Worm (Caenorhabditis elegans) whole organism, L4 larva: ENCODE measurements around the gene ttr-28.
A peak's percentile ranks its signal among the peaks of the same experiment; 100 is the strongest.

ENCODE experiments used
- F37D6.2 ChIP-seq: sonication (generic microtip); optimal IDR thresholded peaks from 2 replicates; lab custom pipeline; 2016; ENCODE audit warnings: mild to moderate bottlenecking, missing genetic modification characterization, missing compliant biosample characterization
- ZK337.2 ChIP-seq: fragments of 200-800 bp; sonication (Bioruptor generic); IDR thresholded peaks from 2 replicates; pipeline ENCODE4 v1.3.6; 2022; ENCODE audit warnings: missing genetic modification reagents, missing genetic modification characterization, missing compliant biosample characterization
- daf-8 ChIP-seq: fragments of 200-800 bp; sonication (Bioruptor generic); IDR thresholded peaks from 2 replicates; pipeline ENCODE4 v1.3.6; 2022; ENCODE audit warnings: missing genetic modification characterization, missing compliant biosample characterization
- fkh-10 ChIP-seq: fragments of 150-350 bp; optimal IDR thresholded peaks from 2 replicates; lab custom pipeline; 2014; ENCODE audit warnings: missing biosample characterization, missing genetic modification reagents, missing genetic modification characterization
- lin-39 ChIP-seq: fragments of 150-350 bp; optimal IDR thresholded peaks from 2 replicates; lab custom pipeline; 2014; ENCODE audit warnings: missing biosample characterization, missing genetic modification reagents, missing genetic modification characterization
- mdl-1 ChIP-seq, 2 experiments: fragments of 150-350 bp in 1 of 2; sonication (generic microtip) in 1 of 2; optimal IDR thresholded peaks; 2 replicates each; lab custom pipeline; 2014 to 2017; ENCODE audit warnings: missing biosample characterization in 2 of 2, missing genetic modification characterization in 2 of 2
- pha-4 ChIP-seq, 2 experiments: fragments of 150-350 bp in 1 of 2; fragments of 200-800 bp in 1 of 2; sonication (Bioruptor generic) in 1 of 2; IDR thresholded peaks in 1 of 2; optimal IDR thresholded peaks in 1 of 2; 2 replicates each; pipeline versions ENCODE4 v1.3.6 to Lab custom; 2014 to 2022; ENCODE audit warnings: missing genetic modification characterization in 2 of 2, missing genetic modification reagents in 2 of 2, missing biosample characterization in 1 of 2, missing compliant biosample characterization in 1 of 2
- snpc-4 ChIP-seq: fragments of 150-350 bp; optimal IDR thresholded peaks from 2 replicates; lab custom pipeline; 2014; ENCODE audit warnings: missing biosample characterization, missing genetic modification characterization
- unc-39 ChIP-seq: sonication (generic microtip); optimal IDR thresholded peaks from 2 replicates; lab custom pipeline; 2017; ENCODE audit warnings: missing biosample characterization, missing genetic modification characterization
- unc-62 ChIP-seq, 3 experiments: fragments of 150-350 bp in 1 of 3; sonication (generic microtip); optimal IDR thresholded peaks in 2 of 3; peaks in 1 of 3; 1 replicate in 1 of 3; 2 replicates in 2 of 3; lab custom pipeline; 2014 to 2017; ENCODE audit warnings: missing biosample characterization in 3 of 3, missing genetic modification characterization in 3 of 3, missing genetic modification reagents in 3 of 3, missing genotype in 1 of 3

DNA sequence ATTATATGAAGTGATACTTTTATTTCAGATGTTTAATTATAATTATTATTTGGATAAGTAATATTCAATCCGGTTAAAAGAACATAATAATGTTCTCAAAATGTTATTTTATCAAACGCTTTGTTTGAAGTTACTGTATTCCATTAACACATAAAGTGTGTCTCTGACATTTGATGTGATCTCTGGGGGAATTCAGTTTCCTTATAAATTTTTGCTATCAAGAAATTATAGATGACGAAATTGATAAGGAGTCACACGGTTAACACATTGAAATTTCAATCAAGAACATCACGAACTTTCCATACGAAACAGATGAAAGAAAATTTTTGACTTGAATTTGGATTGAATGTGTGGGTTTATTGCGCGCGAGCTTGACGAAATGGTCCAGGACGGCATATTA is 16.7 kb upstream of the ttr-28 start:
- TF ChIP-seq pha-4 (GFP tag; IDR thresholded peaks at IDR 0.05; lab: Robert Waterston, UW) (no peak), pha-4 (tag; optimal IDR thresholded peaks at IDR 0.05; lab: Kevin White, UChicago) (no peak), snpc-4 (tag; lab: Kevin White, UChicago) (no peak), F37D6.2 (tag; lab: Kevin White, UChicago) (no peak), mdl-1 (tag; optimal IDR thresholded peaks at IDR 0.05; lab: Kevin White, UChicago) (no peak), fkh-10 (GFP tag; lab: Kevin White, UChicago) (no peak), lin-39 (tag; lab: Kevin White, UChicago) (no peak), unc-39 (tag; lab: Kevin White, UChicago) (no peak), daf-8 (GFP tag; lab: Robert Waterston, UW) (no peak), unc-62 (GFP tag; optimal IDR thresholded peaks at IDR 0.05 in 1 of 2; lab: Kevin White, UChicago) (peak in 1 of 2 experiments; percentile 63), unc-62 (tag; optimal IDR thresholded peaks at IDR 0.05; lab: Kevin White, UChicago) (no peak), ZK337.2 (GFP tag; lab: Robert Waterston, UW) (no peak)
